Worm (Caenorhabditis elegans) whole organism, mixed stage, embryonic: Measurements from ENCODE around the gene pqn-2.

ENCODE experiments used
- drap-1 ChIP-seq: fragments of 200-800 bp; sonication (Bioruptor generic); optimal IDR thresholded peaks from 3 replicates; lab custom pipeline; 2018; ENCODE audit warnings: mild to moderate bottlenecking, missing genetic modification characterization, missing compliant biosample characterization
- nhr-76 ChIP-seq: sonication (generic microtip); optimal IDR thresholded peaks from 2 replicates; lab custom pipeline; 2017; ENCODE audit warnings: missing biosample characterization, missing genetic modification characterization

- no peak for TF ChIP-seq drap-1 (GFP tag; lab: Kevin White, UChicago)
- no peak for TF ChIP-seq nhr-76 (tag; lab: Kevin White, UChicago)
Measured at ce11 chrV:10418961-10419360, 36.7 kb downstream of the pqn-2 start, which contains the start of gene F15H10.5.
